Fruit fly (Drosophila melanogaster) whole organism, embryonic: ENCODE measurements around the gene CG42399.

ENCODE experiments used
- CG10565 ChIP-seq: fragments of 200-800 bp; sonication (Bioruptor generic); optimal IDR thresholded peaks from 3 replicates; lab custom pipeline; 2016; ENCODE audit warnings: missing biosample characterization, mild to moderate bottlenecking, missing genetic modification characterization
- CG11398 ChIP-seq: fragments of 200-800 bp; sonication (Bioruptor generic); optimal IDR thresholded peaks from 2 replicates; lab custom pipeline; 2016; ENCODE audit warnings: missing biosample characterization, missing genetic modification characterization
- CG11456 ChIP-seq: fragments of 200-800 bp; sonication (Bioruptor generic); IDR thresholded peaks from 3 replicates; pipeline ENCODE4 v1.3.6; 2022; ENCODE audit warnings: missing biosample characterization, missing genetic modification characterization
- CG11723 ChIP-seq: fragments of 200-800 bp; sonication (Bioruptor generic); optimal IDR thresholded peaks from 2 replicates; lab custom pipeline; 2017; ENCODE audit warnings: missing biosample characterization, mild to moderate bottlenecking, missing genetic modification characterization
- CG12391 ChIP-seq: fragments of 200-800 bp; sonication (Bioruptor generic); optimal IDR thresholded peaks from 3 replicates; lab custom pipeline; 2018; ENCODE audit warnings: missing biosample characterization, mild to moderate bottlenecking, missing genetic modification characterization, moderate library complexity
- CG13287 ChIP-seq: fragments of 200-800 bp; sonication (Bioruptor generic); IDR thresholded peaks from 2 replicates; pipeline ENCODE4 v1.3.6; 2022; ENCODE audit warnings: missing biosample characterization, missing genetic modification characterization; ENCODE audit not compliant: partially characterized antibody
- CG14050 ChIP-seq: fragments of 200-800 bp; sonication (Bioruptor generic); IDR thresholded peaks from 3 replicates; pipeline ENCODE4 v1.3.6; 2022; ENCODE audit warnings: missing biosample characterization, missing genetic modification characterization
- CG15011 ChIP-seq: fragments of 200-800 bp; sonication (Bioruptor generic); optimal IDR thresholded peaks from 3 replicates; lab custom pipeline; 2018; ENCODE audit warnings: missing biosample characterization, mild to moderate bottlenecking, missing genetic modification characterization
- CG15514 ChIP-seq: fragments of 200-800 bp; sonication (Bioruptor generic); optimal IDR thresholded peaks from 3 replicates; lab custom pipeline; 2017; ENCODE audit warnings: missing biosample characterization, missing genetic modification characterization, mild to moderate bottlenecking, moderate library complexity, missing genetic modification reagents
- CG1647 ChIP-seq: fragments of 200-800 bp; sonication (Bioruptor generic); optimal IDR thresholded peaks from 3 replicates; lab custom pipeline; 2016; ENCODE audit warnings: missing biosample characterization, missing genetic modification characterization
- CG16813 ChIP-seq: fragments of 200-800 bp; sonication (Bioruptor generic); IDR thresholded peaks from 3 replicates; pipeline ENCODE4 v1.3.6; 2022; ENCODE audit warnings: missing biosample characterization, missing genetic modification characterization; ENCODE audit not compliant: partially characterized antibody
- CG17802 ChIP-seq: fragments of 200-800 bp; sonication (Bioruptor generic); optimal IDR thresholded peaks from 2 replicates; lab custom pipeline; 2018; ENCODE audit warnings: missing biosample characterization, mild to moderate bottlenecking, missing genetic modification characterization, moderate library complexity
- CG17912 ChIP-seq: fragments of 200-800 bp; sonication (Bioruptor generic); optimal IDR thresholded peaks from 2 replicates; lab custom pipeline; 2018; ENCODE audit warnings: missing biosample characterization, mild to moderate bottlenecking, missing genetic modification characterization
- CG18619 ChIP-seq: fragments of 200-800 bp; sonication (Bioruptor generic); optimal IDR thresholded peaks from 3 replicates; lab custom pipeline; 2017; ENCODE audit warnings: missing biosample characterization, mild to moderate bottlenecking, missing genetic modification characterization
- CG31224 ChIP-seq: fragments of 200-800 bp; sonication (Bioruptor generic); IDR thresholded peaks from 2 replicates; pipeline ENCODE4 v1.3.6; 2022; ENCODE audit warnings: missing biosample characterization, missing genetic modification characterization
- CG31388 ChIP-seq: fragments of 200-800 bp; sonication (Bioruptor generic); optimal IDR thresholded peaks from 2 replicates; lab custom pipeline; 2016; ENCODE audit warnings: missing biosample characterization, missing genetic modification characterization
- CG34422 ChIP-seq: fragments of 200-800 bp; sonication (Bioruptor generic); IDR thresholded peaks from 3 replicates; pipeline ENCODE4 v1.3.6; 2022; ENCODE audit warnings: missing biosample characterization, missing genetic modification characterization
- CG3847 ChIP-seq: fragments of 200-800 bp; sonication (Bioruptor generic); IDR thresholded peaks from 2 replicates; pipeline ENCODE4 v1.3.6; 2022; ENCODE audit warnings: missing biosample characterization, missing genetic modification characterization
- CG5180 ChIP-seq: fragments of 200-800 bp; sonication (Bioruptor generic); optimal IDR thresholded peaks from 3 replicates; lab custom pipeline; 2017; ENCODE audit warnings: missing biosample characterization, missing genetic modification characterization, mild to moderate bottlenecking, moderate library complexity, missing genetic modification reagents
- CG6654 ChIP-seq: fragments of 200-800 bp; sonication (Bioruptor generic); optimal IDR thresholded peaks from 2 replicates; lab custom pipeline; 2017; ENCODE audit warnings: missing biosample characterization, mild to moderate bottlenecking, missing genetic modification characterization
- CG6765 ChIP-seq: fragments of 200-800 bp; sonication (Bioruptor generic); optimal IDR thresholded peaks from 3 replicates; lab custom pipeline; 2017; ENCODE audit warnings: missing biosample characterization, mild to moderate bottlenecking, missing genetic modification characterization
- CG8089 ChIP-seq: fragments of 200-800 bp; sonication (Bioruptor generic); optimal IDR thresholded peaks from 3 replicates; lab custom pipeline; 2016; ENCODE audit warnings: missing biosample characterization, missing genetic modification characterization
- CG8388 ChIP-seq: fragments of 200-800 bp; sonication (Bioruptor generic); optimal IDR thresholded peaks from 2 replicates; lab custom pipeline; 2019; ENCODE audit warnings: missing biosample characterization, mild to moderate bottlenecking, missing genetic modification characterization, moderate library complexity
- CG8924 ChIP-seq: fragments of 200-800 bp; optimal IDR thresholded peaks from 3 replicates; lab custom pipeline; 2019; ENCODE audit warnings: missing biosample characterization, mild to moderate bottlenecking, missing genetic modification characterization, moderate library complexity
- CG9797 ChIP-seq: fragments of 200-800 bp; sonication (Bioruptor generic); optimal IDR thresholded peaks from 3 replicates; lab custom pipeline; 2018; ENCODE audit warnings: missing biosample characterization, mild to moderate bottlenecking, missing genetic modification characterization
- Doc3 ChIP-seq: fragments of 200-800 bp; sonication (Bioruptor generic); IDR thresholded peaks from 3 replicates; pipeline ENCODE4 v1.3.6; 2022; ENCODE audit warnings: missing biosample characterization, missing genetic modification characterization; ENCODE audit not compliant: partially characterized antibody
- Eip74EF ChIP-seq, 2 experiments: fragments of 200-800 bp in 1 of 2; fragments of >200 bp in 1 of 2; sonication (Bioruptor generic) in 1 of 2; optimal IDR thresholded peaks; 2 replicates each; lab custom pipeline; 2017 to 2019; ENCODE audit warnings: missing biosample characterization in 2 of 2, missing genetic modification characterization in 2 of 2, mild to moderate bottlenecking in 1 of 2, moderate library complexity in 1 of 2
- Fer2 ChIP-seq: fragments of 200-800 bp; sonication (Bioruptor generic); optimal IDR thresholded peaks from 2 replicates; lab custom pipeline; 2018; ENCODE audit warnings: missing biosample characterization, mild to moderate bottlenecking, missing genetic modification characterization, moderate library complexity
- HLH54F ChIP-seq: fragments of 200-800 bp; sonication (Bioruptor generic); optimal IDR thresholded peaks from 3 replicates; lab custom pipeline; 2016; ENCODE audit warnings: missing biosample characterization, missing genetic modification characterization
- NC2α ChIP-seq: fragments of 200-800 bp; sonication (Bioruptor generic); optimal IDR thresholded peaks from 2 replicates; lab custom pipeline; 2016; ENCODE audit warnings: missing biosample characterization, missing genetic modification characterization
- NC2β ChIP-seq: fragments of 200-800 bp; sonication (Bioruptor generic); optimal IDR thresholded peaks from 2 replicates; lab custom pipeline; 2016; ENCODE audit warnings: missing biosample characterization, missing genetic modification characterization
- Scr ChIP-seq: fragments of 200-800 bp; sonication (Bioruptor generic); IDR thresholded peaks from 2 replicates; pipeline ENCODE4 v1.3.6; 2022; ENCODE audit warnings: missing biosample characterization, missing genetic modification characterization; ENCODE audit not compliant: partially characterized antibody
- Sry-β ChIP-seq: fragments of 200-800 bp; sonication (Bioruptor generic); optimal IDR thresholded peaks from 2 replicates; lab custom pipeline; 2018; ENCODE audit warnings: missing biosample characterization, mild to moderate bottlenecking, missing genetic modification characterization, moderate library complexity
- bbx ChIP-seq: fragments of 200-800 bp; sonication (Bioruptor generic); IDR thresholded peaks from 2 replicates; pipeline ENCODE4 v1.3.6; 2022; ENCODE audit warnings: missing biosample characterization, missing genetic modification characterization; ENCODE audit not compliant: partially characterized antibody
- cg ChIP-seq: fragments of 200-800 bp; sonication (Bioruptor generic); optimal IDR thresholded peaks from 3 replicates; lab custom pipeline; 2019; ENCODE audit warnings: missing biosample characterization, mild to moderate bottlenecking, missing genetic modification characterization, moderate library complexity
- chinmo ChIP-seq: fragments of 200-800 bp; sonication (Bioruptor generic); IDR thresholded peaks from 4 replicates; pipeline ENCODE4 v1.3.6; 2022; ENCODE audit warnings: missing biosample characterization, missing genetic modification characterization; ENCODE audit not compliant: partially characterized antibody
- da ChIP-seq: fragments of 200-800 bp; sonication (Bioruptor generic); optimal IDR thresholded peaks from 2 replicates; lab custom pipeline; 2016; ENCODE audit warnings: missing biosample characterization, missing genetic modification characterization
- en ChIP-seq: fragments of 200-800 bp; sonication (Bioruptor generic); optimal IDR thresholded peaks from 2 replicates; lab custom pipeline; 2016; ENCODE audit warnings: missing biosample characterization, missing genetic modification characterization
- esg ChIP-seq: fragments of 200-800 bp; sonication (Bioruptor generic); conservative IDR thresholded peaks from 2 replicates; pipeline ENCODE4 v1.3.6; 2022; ENCODE audit warnings: missing biosample characterization, missing genetic modification characterization
- eyg ChIP-seq: fragments of 200-800 bp; sonication (Bioruptor generic); optimal IDR thresholded peaks from 3 replicates; lab custom pipeline; 2016; ENCODE audit warnings: missing biosample characterization, missing genetic modification characterization
- ham ChIP-seq: fragments of 200-800 bp; sonication (Bioruptor generic); IDR thresholded peaks from 2 replicates; pipeline ENCODE4 v1.3.6; 2022; ENCODE audit warnings: missing biosample characterization, missing genetic modification characterization
- nerfin-2 ChIP-seq: fragments of 200-800 bp; sonication (Bioruptor generic); IDR thresholded peaks from 2 replicates; pipeline ENCODE4 v1.3.6; 2022; ENCODE audit warnings: missing biosample characterization, missing genetic modification characterization; ENCODE audit not compliant: partially characterized antibody
- oc ChIP-seq: fragments of 200-800 bp; sonication (Bioruptor generic); optimal IDR thresholded peaks from 2 replicates; lab custom pipeline; 2018; ENCODE audit warnings: missing biosample characterization, mild to moderate bottlenecking, missing genetic modification characterization, moderate library complexity
- org-1 ChIP-seq: fragments of 200-800 bp; sonication (Bioruptor generic); optimal IDR thresholded peaks from 2 replicates; lab custom pipeline; 2017; ENCODE audit warnings: missing biosample characterization, missing genetic modification characterization
- pnt ChIP-seq: fragments of 200-800 bp; sonication (Bioruptor generic); optimal IDR thresholded peaks from 3 replicates; lab custom pipeline; 2016; ENCODE audit warnings: missing biosample characterization, missing genetic modification characterization
- stc ChIP-seq: fragments of 200-800 bp; sonication (Bioruptor generic); IDR thresholded peaks from 2 replicates; pipeline ENCODE4 v1.3.6; 2022; ENCODE audit warnings: missing biosample characterization, missing genetic modification characterization
- tgo ChIP-seq: fragments of 200-800 bp; sonication (Bioruptor generic); IDR thresholded peaks from 3 replicates; pipeline ENCODE4 v1.3.6; 2022; ENCODE audit warnings: missing biosample characterization, missing genetic modification characterization
- toy ChIP-seq: fragments of 200-800 bp; sonication (Bioruptor generic); IDR thresholded peaks from 2 replicates; pipeline ENCODE4 v1.3.6; 2022; ENCODE audit warnings: missing biosample characterization, missing genetic modification characterization
- trh ChIP-seq: fragments of 200-800 bp; sonication (Bioruptor generic); optimal IDR thresholded peaks from 2 replicates; lab custom pipeline; 2016; ENCODE audit warnings: missing biosample characterization, missing genetic modification characterization
- ttk ChIP-seq: fragments of 200-800 bp; sonication (Bioruptor generic); IDR thresholded peaks from 2 replicates; pipeline ENCODE4 v2.1.2; 2022; ENCODE audit warnings: missing biosample characterization, missing genetic modification characterization
- zfh2 ChIP-seq: fragments of 200-800 bp; sonication (Bioruptor generic); optimal IDR thresholded peaks from 2 replicates; lab custom pipeline; 2016; ENCODE audit warnings: missing biosample characterization, missing genetic modification characterization

CG42399 gene

DNA sequence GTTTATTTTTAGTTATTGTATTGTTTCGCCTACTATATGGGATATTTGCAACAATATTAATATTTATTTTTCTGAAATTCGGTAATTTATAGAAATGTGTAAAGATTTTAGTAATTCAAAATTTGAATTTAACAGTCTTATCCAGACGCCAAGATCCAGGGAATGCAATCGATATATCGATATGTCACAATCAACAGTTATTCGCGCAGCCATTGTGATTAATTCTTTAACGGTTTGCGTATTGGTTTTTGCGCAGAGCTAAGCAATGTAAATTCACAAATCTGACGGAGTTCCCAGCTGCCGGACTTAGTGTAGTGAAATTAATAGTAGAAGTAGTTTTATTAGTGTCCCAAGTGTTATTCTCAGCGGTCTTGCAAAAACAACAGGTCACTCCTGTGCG lies 38.7 kb downstream of the CG42399 start, which contains the start of gene ND-15 (continued):
- no peak for TF ChIP-seq CG3847
- TF ChIP-seq NC2β (GFP tag; lab: Kevin White, UChicago): no peak
- TF ChIP-seq CG6765: no peak
- no peak for TF ChIP-seq CG14050 (GFP tag; lab: Robert Waterston, UW)
- TF ChIP-seq CG15514 (GFP tag; lab: Kevin White, UChicago): peak; percentile 86
- TF ChIP-seq stc: no peak
- TF ChIP-seq CG18619: no peak
- no peak for TF ChIP-seq CG15011 (GFP tag; lab: Kevin White, UChicago)
- peak; percentile 84; the same call in 2 of the 4 replicates for TF ChIP-seq chinmo (GFP tag; lab: Robert Waterston, UW)
- no peak for TF ChIP-seq zfh2
- no peak for TF ChIP-seq CG17912 (GFP tag; lab: Kevin White, UChicago)
- TF ChIP-seq Sry-β (GFP tag; lab: Kevin White, UChicago): no peak
- no peak for TF ChIP-seq oc
- no peak for TF ChIP-seq CG1647 (GFP tag; lab: Kevin White, UChicago)
- TF ChIP-seq CG6654 (GFP tag; lab: Kevin White, UChicago): no peak
- no peak for TF ChIP-seq CG11723 (GFP tag; lab: Kevin White, UChicago)
- TF ChIP-seq Doc3 (GFP tag; lab: Robert Waterston, UW): peak; percentile 54; the same call in 2 of the 3 replicates
- TF ChIP-seq Fer2: no peak
- TF ChIP-seq ham (GFP tag; lab: Robert Waterston, UW): no peak
- TF ChIP-seq CG31224 (GFP tag; lab: Robert Waterston, UW): no peak
- TF ChIP-seq org-1 (GFP tag; lab: Kevin White, UChicago): no peak
- no peak for TF ChIP-seq ttk (GFP tag; lab: Robert Waterston, UW)
- no peak for TF ChIP-seq esg (GFP tag; lab: Robert Waterston, UW)
- no peak for TF ChIP-seq eyg (GFP tag; lab: Kevin White, UChicago)
- TF ChIP-seq da (GFP tag; lab: Kevin White, UChicago): no peak
- TF ChIP-seq CG11456 (GFP tag; lab: Robert Waterston, UW): no peak
- no peak for TF ChIP-seq CG17802 (tag; lab: Kevin White, UChicago)
- no peak for TF ChIP-seq CG34422 (GFP tag; lab: Robert Waterston, UW)
- no peak for TF ChIP-seq trh (GFP tag; lab: Kevin White, UChicago)
- no peak for TF ChIP-seq CG31388
- no peak for TF ChIP-seq en
- peak; percentile 83 for TF ChIP-seq bbx
- peak; percentile 80 for TF ChIP-seq Scr (GFP tag; lab: Robert Waterston, UW)
- no peak for TF ChIP-seq CG8388
- no peak for TF ChIP-seq CG8089 (GFP tag; lab: Kevin White, UChicago)
- TF ChIP-seq toy (GFP tag; lab: Robert Waterston, UW): no peak
- TF ChIP-seq pnt (GFP tag; lab: Kevin White, UChicago): no peak
- TF ChIP-seq tgo (GFP tag; lab: Robert Waterston, UW): no peak
- no peak for TF ChIP-seq cg
- TF ChIP-seq CG9797 (GFP tag; lab: Kevin White, UChicago): no peak
- TF ChIP-seq CG12391 (tag; lab: Kevin White, UChicago): no peak
- no peak for TF ChIP-seq HLH54F (GFP tag; lab: Kevin White, UChicago)
- TF ChIP-seq nerfin-2 (GFP tag; lab: Robert Waterston, UW): 0 out of 2 replicates have a peak, but pooled peaks have one; percentile 31
- TF ChIP-seq Eip74EF (GFP tag; optimal IDR thresholded peaks at IDR 0.05; lab: Kevin White, UChicago): no peak
- TF ChIP-seq CG11398 (GFP tag; lab: Kevin White, UChicago): no peak
- TF ChIP-seq CG5180: no peak
- TF ChIP-seq CG16813 (GFP tag; lab: Robert Waterston, UW): peak; percentile 82
- no peak for TF ChIP-seq NC2α
- no peak for TF ChIP-seq CG8924 (tag; lab: Kevin White, UChicago)
- TF ChIP-seq CG10565 (GFP tag; lab: Kevin White, UChicago): no peak
- peak; percentile 84 for TF ChIP-seq CG13287 (GFP tag; lab: Robert Waterston, UW)
